Worm (Caenorhabditis elegans): ENCODE measurements around the gene F13C5.5.

ce11 chrX:593245-593733, 15.0 kb downstream of the F13C5.5 start:
- peak; percentile 98 for TF ChIP-seq nhr-129 (tag; optimal IDR thresholded peaks at IDR 0.05)
- TF ChIP-seq mab-5 (tag; optimal IDR thresholded peaks at IDR 0.05) = peak; percentile 81

All from whole organism, L2 larva.